Fruit fly (Drosophila melanogaster): Measurements from ENCODE around the gene Sfp24F.

The Sfp24F gene

dm6 chr2L:4459543-4459942 lies 17.7 kb upstream of the Sfp24F start, which contains the start of the genes mRpL27 and CG15435 (continued):
- TF ChIP-seq tgo (GFP tag; IDR thresholded peaks at IDR 0.05) (no peak), Sin3A (optimal IDR thresholded peaks at IDR 0.05) (peak; percentile 77), ac (GFP tag; optimal IDR thresholded peaks at IDR 0.05) (no peak), otp (GFP tag; IDR thresholded peaks at IDR 0.05) (no peak), Hey (tag; optimal IDR thresholded peaks at IDR 0.05) (no peak), CG31365 (tag; optimal IDR thresholded peaks at IDR 0.05) (no peak), onecut (GFP tag; IDR thresholded peaks at IDR 0.05) (no peak), corto (GFP tag; optimal IDR thresholded peaks at IDR 0.05) (no peak), CG10267 (tag; optimal IDR thresholded peaks at IDR 0.05) (peak; percentile 82), fd3F (GFP tag; optimal IDR thresholded peaks at IDR 0.05) (no peak), trh (GFP tag; optimal IDR thresholded peaks at IDR 0.05) (no peak), hth (optimal IDR thresholded peaks at IDR 0.05) (no peak), CG2116 (GFP tag; optimal IDR thresholded peaks at IDR 0.05) (peak; percentile 41), repo (GFP tag; optimal IDR thresholded peaks at IDR 0.05) (no peak), CG17328 (GFP tag; IDR thresholded peaks at IDR 0.05) (0 out of 2 replicates have a peak, but pooled peaks have one; percentile 17), CG16813 (GFP tag; IDR thresholded peaks at IDR 0.05; ENCODE audit: partially characterized antibody) (no peak), CG6654 (GFP tag; optimal IDR thresholded peaks at IDR 0.05) (no peak), Vsx1 (GFP tag; optimal IDR thresholded peaks at IDR 0.05) (no peak), CG6175 (GFP tag; IDR thresholded peaks at IDR 0.05) (no peak), CG9609 (GFP tag; optimal IDR thresholded peaks at IDR 0.05) (no peak), CG15073 (GFP tag; optimal IDR thresholded peaks at IDR 0.05) (no peak), CG10431 (GFP tag; optimal IDR thresholded peaks at IDR 0.05) (no peak), CG12219 (GFP tag; optimal IDR thresholded peaks at IDR 0.05) (peak; percentile 2), CG42726 (GFP tag; IDR thresholded peaks at IDR 0.05; ENCODE audit: partially characterized antibody) (no peak), hbn (GFP tag; IDR thresholded peaks at IDR 0.05; ENCODE audit: partially characterized antibody) (no peak), Dfd (GFP tag; optimal IDR thresholded peaks at IDR 0.05) (no peak), sd (tag; optimal IDR thresholded peaks at IDR 0.05) (peak; percentile 0), CG30431 (GFP tag; optimal IDR thresholded peaks at IDR 0.05) (no peak), Ada2b (GFP tag; IDR thresholded peaks at IDR 0.05) (no peak), sima (GFP tag; optimal IDR thresholded peaks at IDR 0.05) (no peak), CG10959 (GFP tag; IDR thresholded peaks at IDR 0.05) (no peak), psq (GFP tag; optimal IDR thresholded peaks at IDR 0.05) (no peak), CG11695 (GFP tag; IDR thresholded peaks at IDR 0.05) (no peak), fd64A (GFP tag; optimal IDR thresholded peaks at IDR 0.05) (no peak), CG15011 (GFP tag; optimal IDR thresholded peaks at IDR 0.05) (no peak), HLHmδ (GFP tag; optimal IDR thresholded peaks at IDR 0.05) (no peak), Dll (GFP tag; IDR thresholded peaks at IDR 0.05; ENCODE audit: partially characterized antibody) (no peak), Lhr (GFP tag; optimal IDR thresholded peaks at IDR 0.05) (no peak), Ssrp (tag; optimal IDR thresholded peaks at IDR 0.05) (no peak), toy (GFP tag; IDR thresholded peaks at IDR 0.05) (no peak), CG10543 (GFP tag; optimal IDR thresholded peaks at IDR 0.05) (peak; percentile 12), CG17829 (tag; optimal IDR thresholded peaks at IDR 0.05) (peak; percentile 59), dati (GFP tag; IDR thresholded peaks at IDR 0.05) (no peak), mam (GFP tag; optimal IDR thresholded peaks at IDR 0.05) (peak; percentile 18), sens (GFP tag) (peak; percentile 67), Xbp1 (GFP tag; optimal IDR thresholded peaks at IDR 0.05) (peak; percentile 26)

All from whole organism, embryonic.